Worm (Caenorhabditis elegans): ENCODE data around the gene sri-54.

ce11 chrII:3102018-3102417, 35.7 kb downstream of the sri-54 start, which contains the start of gene clec-121:
- TF ChIP-seq unc-62 (GFP tag; optimal IDR thresholded peaks at IDR 0.05) (no peak), pha-4 (tag; optimal IDR thresholded peaks at IDR 0.05) (no peak), fkh-10 (GFP tag; optimal IDR thresholded peaks at IDR 0.05) (no peak), nhr-43 (tag; optimal IDR thresholded peaks at IDR 0.05; ENCODE audit: poor library complexity, severe bottlenecking) (no peak), fos-1 (tag; optimal IDR thresholded peaks at IDR 0.05) (no peak), nhr-25 (tag; optimal IDR thresholded peaks at IDR 0.05) (no peak), elt-1 (tag; optimal IDR thresholded peaks at IDR 0.05) (no peak), nhr-11 (tag; optimal IDR thresholded peaks at IDR 0.05) (no peak), ceh-9 (tag; optimal IDR thresholded peaks at IDR 0.05) (no peak), nhr-23 (tag; optimal IDR thresholded peaks at IDR 0.05) (no peak), nhr-28 (tag; optimal IDR thresholded peaks at IDR 0.05) (no peak), ceh-82 (tag; optimal IDR thresholded peaks at IDR 0.05) (no peak), sea-2 (GFP tag; optimal IDR thresholded peaks at IDR 0.05) (no peak)
